Worm (Caenorhabditis elegans): ENCODE results near the gene srj-14.
A peak's percentile ranks its signal among the peaks of the same experiment; 100 is the strongest.

The srj-14 gene

ce11 chrV:7391933-7392332 lies 22.4 kb downstream of the srj-14 start, which contains the start of gene fbxa-105:
fbxa-105 (minus strand) TSS chrV:7392029.
- TF ChIP-seq aptf-3 (GFP tag; IDR thresholded peaks at IDR 0.05): no peak
- TF ChIP-seq nhr-80 (tag; optimal IDR thresholded peaks at IDR 0.05): peak; percentile 34

- TF ChIP-seq madf-10 (tag; optimal IDR thresholded peaks at IDR 0.05) (no peak), ceh-91 (GFP tag; IDR thresholded peaks at IDR 0.05) (no peak), egrh-3 (GFP tag; IDR thresholded peaks at IDR 0.05) (no peak), zfh-2 (GFP tag; conservative IDR thresholded peaks at IDR 0.05) (no peak), mel-28 (tag; optimal IDR thresholded peaks at IDR 0.05; ENCODE audit: borderline replicate concordance) (no peak), B0261.1 (tag; optimal IDR thresholded peaks at IDR 0.05) (no peak), snpc-1.3 (tag; optimal IDR thresholded peaks at IDR 0.05; ENCODE audit: insufficient read depth) (no peak), egl-18 (GFP tag; IDR thresholded peaks at IDR 0.05) (no peak), ZK185.1 (tag; optimal IDR thresholded peaks at IDR 0.05; ENCODE audit: poor library complexity, severe bottlenecking) (no peak), mxl-1 (tag; optimal IDR thresholded peaks at IDR 0.05) (no peak), T07F8.4 (tag; optimal IDR thresholded peaks at IDR 0.05) (no peak), F55B11.4 (tag; optimal IDR thresholded peaks at IDR 0.05; ENCODE audit: borderline replicate concordance, insufficient read depth) (no peak)
Measured at ce11 chrV:7395359-7395758, 25.9 kb downstream of the srj-14 start, which contains the start of gene srx-9. srx-9 (minus strand) TSS chrV:7395459.

- no peak for TF ChIP-seq snpc-1.3 (tag; optimal IDR thresholded peaks at IDR 0.05; ENCODE audit: insufficient read depth)
- TF ChIP-seq die-1 (tag; optimal IDR thresholded peaks at IDR 0.05): no peak
- TF ChIP-seq ceh-40 (GFP tag; IDR thresholded peaks at IDR 0.05): no peak
- no peak for TF ChIP-seq hsf-1 (GFP tag; IDR thresholded peaks at IDR 0.05)
- no peak for TF ChIP-seq let-526 (GFP tag; IDR thresholded peaks at IDR 0.05)
- TF ChIP-seq lin-40 (tag; optimal IDR thresholded peaks at IDR 0.05): no peak
- TF ChIP-seq dpl-1 (GFP tag; optimal IDR thresholded peaks at IDR 0.05): no peak
Measured at ce11 chrV:7399202-7399601, 29.7 kb downstream of the srj-14 start, which contains the start of gene gst-41. gst-41 (minus strand) TSS chrV:7399302.

ce11 chrV:7400095-7400494 lies 30.6 kb downstream of the srj-14 start, which contains the start of gene cnc-9:
cnc-9 (minus strand) TSS chrV:7400195.
- TF ChIP-seq hlh-26 (GFP tag; conservative IDR thresholded peaks at IDR 0.05): no peak
- TF ChIP-seq F57C9.4 (tag; optimal IDR thresholded peaks at IDR 0.05): no peak
- no peak for TF ChIP-seq zfh-2 (GFP tag; conservative IDR thresholded peaks at IDR 0.05)
- no peak for TF ChIP-seq ztf-25 (GFP tag; IDR thresholded peaks at IDR 0.05)
- no peak for TF ChIP-seq lin-40 (tag; optimal IDR thresholded peaks at IDR 0.05)
- no peak for TF ChIP-seq Y56A3A.18 (GFP tag; IDR thresholded peaks at IDR 0.05)

- TF ChIP-seq madf-10 (tag; optimal IDR thresholded peaks at IDR 0.05) (no peak), lin-35 (GFP tag; optimal IDR thresholded peaks at IDR 0.05) (no peak), hrde-1 (tag; optimal IDR thresholded peaks at IDR 0.05; ENCODE audit: borderline replicate concordance) (no peak), let-526 (GFP tag; IDR thresholded peaks at IDR 0.05) (no peak), F57A8.1 (GFP tag; optimal IDR thresholded peaks at IDR 0.05) (no peak), hmg-20 (GFP tag; IDR thresholded peaks at IDR 0.05) (no peak), akir-1 (GFP tag; optimal IDR thresholded peaks at IDR 0.05) (no peak), mel-28 (tag; optimal IDR thresholded peaks at IDR 0.05; ENCODE audit: borderline replicate concordance) (no peak), mcd-1 (GFP tag; IDR thresholded peaks at IDR 0.05) (no peak), F22D6.2 (tag; optimal IDR thresholded peaks at IDR 0.05) (no peak), ztf-18 (tag; optimal IDR thresholded peaks at IDR 0.05) (no peak), ccch-3 (GFP tag; optimal IDR thresholded peaks at IDR 0.05) (no peak), hlh-12 (tag; optimal IDR thresholded peaks at IDR 0.05) (no peak), Y56A3A.18 (GFP tag; IDR thresholded peaks at IDR 0.05) (no peak), sea-2 (GFP tag; IDR thresholded peaks at IDR 0.05) (no peak), die-1 (tag; optimal IDR thresholded peaks at IDR 0.05) (no peak), dpff-1 (tag; optimal IDR thresholded peaks at IDR 0.05) (no peak), ama-1 (optimal IDR thresholded peaks at IDR 0.05) (no peak), ama-1 (GFP tag; optimal IDR thresholded peaks at IDR 0.05) (no peak), Y53F4B.3 (GFP tag; IDR thresholded peaks at IDR 0.05) (no peak), atf-7 (tag; optimal IDR thresholded peaks at IDR 0.05) (no peak)
Measured at ce11 chrV:7400588-7400987, 31.1 kb downstream of the srj-14 start, which contains the start of gene srx-60. srx-60 (plus strand) TSS chrV:7400888.

All from whole organism, young adult.